Fruit fly (Drosophila melanogaster) whole organism, wandering third instar larva: ENCODE results near the gene CG32655.

Experiments used
- CG9705 ChIP-seq: fragments of 200-800 bp; sonication (Bioruptor generic); optimal IDR thresholded peaks from 2 replicates; lab custom pipeline; 2018; ENCODE audit warnings: missing biosample characterization, mild to moderate bottlenecking, missing genetic modification characterization
- Hnf4 ChIP-seq: fragments of 200-800 bp; sonication (Bioruptor generic); optimal IDR thresholded peaks from 2 replicates; lab custom pipeline; 2016; ENCODE audit warnings: missing biosample characterization, mild to moderate bottlenecking, missing genetic modification characterization
- Mio ChIP-seq: sonication (Bioruptor generic); optimal IDR thresholded peaks from 2 replicates; lab custom pipeline; 2016; ENCODE audit warnings: missing biosample characterization, missing genetic modification characterization
- OdsH ChIP-seq: fragments of 200-800 bp; sonication (Bioruptor generic); optimal IDR thresholded peaks from 2 replicates; lab custom pipeline; 2016; ENCODE audit warnings: missing biosample characterization, mild to moderate bottlenecking, missing genetic modification characterization
- Rel ChIP-seq, 2 experiments: fragments of 200-800 bp; sonication (Bioruptor generic) in 1 of 2; optimal IDR thresholded peaks; 2 replicates in 1 of 2; 3 replicates in 1 of 2; lab custom pipeline; 2016 to 2019; ENCODE audit warnings: mild to moderate bottlenecking in 2 of 2, missing biosample characterization in 2 of 2, missing genetic modification characterization in 2 of 2, moderate library complexity in 1 of 2
- Sp1 ChIP-seq: fragments of 200-800 bp; sonication (Bioruptor generic); optimal IDR thresholded peaks from 3 replicates; lab custom pipeline; 2019; ENCODE audit warnings: missing biosample characterization, mild to moderate bottlenecking, missing genetic modification characterization, moderate library complexity
- brk ChIP-seq: fragments of 200-800 bp; sonication (Bioruptor generic); optimal IDR thresholded peaks from 2 replicates; lab custom pipeline; 2016; ENCODE audit warnings: missing biosample characterization, mild to moderate bottlenecking, missing genetic modification characterization
- dmrt93B ChIP-seq: fragments of 200-800 bp; sonication (Bioruptor generic); optimal IDR thresholded peaks from 2 replicates; lab custom pipeline; 2018; ENCODE audit warnings: missing biosample characterization, mild to moderate bottlenecking, missing genetic modification characterization
- h ChIP-seq: fragments of 200-800 bp; sonication (Bioruptor generic); optimal IDR thresholded peaks from 3 replicates; lab custom pipeline; 2016; ENCODE audit warnings: missing biosample characterization, mild to moderate bottlenecking, missing genetic modification characterization
- jim ChIP-seq: fragments of 175-275, 200-325 bp; sonication (Bioruptor generic); optimal IDR thresholded peaks from 2 replicates; lab custom pipeline; 2016; ENCODE audit warnings: missing biosample characterization, mild to moderate bottlenecking, missing genetic modification characterization
- sv ChIP-seq: fragments of 200-800 bp; sonication (Bioruptor generic); optimal IDR thresholded peaks from 3 replicates; lab custom pipeline; 2016; ENCODE audit warnings: missing biosample characterization, missing genetic modification characterization
- usp ChIP-seq: fragments of >200 bp; optimal IDR thresholded peaks from 2 replicates; lab custom pipeline; 2017; ENCODE audit warnings: missing biosample characterization, missing genetic modification characterization
- woc ChIP-seq: sonication (Bioruptor generic); optimal IDR thresholded peaks from 2 replicates; lab custom pipeline; 2016; ENCODE audit warnings: missing biosample characterization, mild to moderate bottlenecking, missing genetic modification characterization

DNA sequence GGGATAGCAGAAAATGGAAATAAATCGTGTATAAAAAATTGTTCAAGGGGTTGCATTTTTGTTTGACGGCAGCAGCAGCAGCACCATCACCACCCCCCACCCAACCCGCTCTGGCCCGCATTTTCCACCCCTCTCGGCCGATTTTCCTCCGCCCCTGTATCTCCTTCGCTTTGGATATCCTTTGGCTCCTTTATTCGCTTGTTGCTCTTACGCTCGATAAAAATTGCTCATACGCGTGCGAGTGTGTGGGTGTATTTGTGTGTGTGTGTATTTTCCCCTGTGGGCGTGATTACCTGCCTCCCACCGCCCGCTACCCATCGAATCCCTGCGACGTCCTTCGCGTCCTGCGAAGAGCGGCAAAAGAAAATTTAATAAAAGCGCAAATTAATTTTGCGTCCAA lies 32.5 kb upstream of the CG32655 start:
- TF ChIP-seq usp (GFP tag; lab: Kevin White, UChicago) (no peak), Hnf4 (GFP tag; lab: Kevin White, UChicago) (no peak), dmrt93B (GFP tag; lab: Kevin White, UChicago) (no peak), woc (GFP tag; lab: Kevin White, UChicago) (no peak), OdsH (no peak), h (GFP tag; lab: Kevin White, UChicago) (no peak), jim (GFP tag; lab: Kevin White, UChicago) (no peak), sv (GFP tag; lab: Kevin White, UChicago) (no peak), Sp1 (GFP tag; lab: Kevin White, UChicago) (no peak), CG9705 (GFP tag; lab: Kevin White, UChicago) (no peak), Mio (GFP tag; lab: Kevin White, UChicago) (no peak), brk (no peak), Rel (GFP tag; optimal IDR thresholded peaks at IDR 0.05; lab: Kevin White, UChicago) (no peak), Rel (tag; optimal IDR thresholded peaks at IDR 0.05; lab: Kevin White, UChicago) (no peak)
